Worm (Caenorhabditis elegans) whole organism, L1 larva: ENCODE results near the gene Y66D12A.3.
A peak's percentile ranks its signal among the peaks of the same experiment; 100 is the strongest.

ENCODE experiments used
- C16A3.4 ChIP-seq: fragments of 150-350 bp; optimal IDR thresholded peaks from 2 replicates; lab custom pipeline; 2014; ENCODE audit warnings: missing biosample characterization, missing genetic modification characterization
- blmp-1 ChIP-seq: fragments of 150-350 bp; optimal IDR thresholded peaks from 2 replicates; lab custom pipeline; 2014; ENCODE audit warnings: missing biosample characterization, missing genetic modification characterization
- jun-1 ChIP-seq: fragments of 150-350 bp; optimal IDR thresholded peaks from 2 replicates; lab custom pipeline; 2014; ENCODE audit warnings: missing biosample characterization, missing genetic modification reagents, missing genetic modification characterization
- lin-39 ChIP-seq: fragments of 150-350 bp; optimal IDR thresholded peaks from 2 replicates; lab custom pipeline; 2014; ENCODE audit warnings: missing biosample characterization, missing genetic modification reagents, missing genetic modification characterization
- lsy-2 ChIP-seq, 2 experiments: fragments of 150-350 bp; optimal IDR thresholded peaks; 2 replicates each; lab custom pipeline; 2014; ENCODE audit warnings: missing biosample characterization in 2 of 2, missing genetic modification characterization in 2 of 2
- mdl-1 ChIP-seq, 2 experiments: fragments of 150-350 bp; optimal IDR thresholded peaks; 2 replicates each; lab custom pipeline; 2014 to 2017; ENCODE audit warnings: missing biosample characterization in 2 of 2, missing genetic modification characterization in 2 of 2, inconsistent platforms in 1 of 2
- nhr-12 ChIP-seq: sonication (generic microtip); optimal IDR thresholded peaks from 2 replicates; lab custom pipeline; 2017; ENCODE audit warnings: missing biosample characterization, missing genetic modification characterization
- nhr-77 ChIP-seq: fragments of 150-350 bp; optimal IDR thresholded peaks from 2 replicates; lab custom pipeline; 2014; ENCODE audit warnings: missing biosample characterization, missing genetic modification characterization
- snpc-4 ChIP-seq: fragments of 150-350 bp; optimal IDR thresholded peaks from 2 replicates; lab custom pipeline; 2014; ENCODE audit warnings: missing biosample characterization, missing genetic modification characterization
- unc-130 ChIP-seq: fragments of 150-350 bp; optimal IDR thresholded peaks from 2 replicates; lab custom pipeline; 2017; ENCODE audit warnings: missing biosample characterization, missing genetic modification characterization, inconsistent platforms
- unc-62 ChIP-seq: fragments of 150-350 bp; optimal IDR thresholded peaks from 2 replicates; lab custom pipeline; 2014; ENCODE audit warnings: missing biosample characterization, missing genetic modification reagents, missing genetic modification characterization
- unc-98 ChIP-seq: fragments of 200-800 bp; sonication (Bioruptor generic); IDR thresholded peaks from 2 replicates; pipeline ENCODE4 v1.3.6; 2022; ENCODE audit warnings: missing genetic modification characterization, missing compliant biosample characterization

ce11 chrIII:11632376-11632775 lies 43.4 kb downstream of the Y66D12A.3 start:
- TF ChIP-seq unc-130 (tag; lab: Kevin White, UChicago) (no peak), unc-62 (GFP tag; lab: Kevin White, UChicago) (no peak), jun-1 (tag; lab: Kevin White, UChicago) (no peak), snpc-4 (tag; lab: Kevin White, UChicago) (no peak), blmp-1 (peak; percentile 25), nhr-77 (tag; lab: Kevin White, UChicago) (no peak), unc-98 (GFP tag; lab: Robert Waterston, UW) (no peak), mdl-1 (tag; optimal IDR thresholded peaks at IDR 0.05; lab: Kevin White, UChicago) (no peak), lin-39 (no peak), nhr-12 (tag; lab: Kevin White, UChicago) (no peak), C16A3.4 (tag; lab: Kevin White, UChicago) (no peak), lsy-2 (tag; optimal IDR thresholded peaks at IDR 0.05; lab: Kevin White, UChicago) (no peak)
